Fruit fly (Drosophila melanogaster) whole organism, embryonic: ENCODE measurements around the gene CG6356.
A peak's percentile ranks its signal among the peaks of the same experiment; 100 is the strongest.

Experiments used
- CG10654 ChIP-seq: fragments of 200-800 bp; sonication (Bioruptor generic); optimal IDR thresholded peaks from 2 replicates; lab custom pipeline; 2016; ENCODE audit warnings: missing biosample characterization, missing genetic modification characterization
- CG11695 ChIP-seq: fragments of 200-800 bp; sonication (Bioruptor generic); IDR thresholded peaks from 3 replicates; pipeline ENCODE4 v1.3.6; 2022; ENCODE audit warnings: missing biosample characterization, missing genetic modification characterization
- CG11723 ChIP-seq: fragments of 200-800 bp; sonication (Bioruptor generic); optimal IDR thresholded peaks from 2 replicates; lab custom pipeline; 2017; ENCODE audit warnings: missing biosample characterization, mild to moderate bottlenecking, missing genetic modification characterization
- CG12071 ChIP-seq: fragments of 200-800 bp; sonication (Bioruptor generic); optimal IDR thresholded peaks from 3 replicates; lab custom pipeline; 2018; ENCODE audit warnings: missing biosample characterization, mild to moderate bottlenecking, missing genetic modification characterization
- CG12219 ChIP-seq: fragments of 200-800 bp; sonication (Bioruptor generic); optimal IDR thresholded peaks from 3 replicates; lab custom pipeline; 2018; ENCODE audit warnings: missing biosample characterization, mild to moderate bottlenecking, missing genetic modification characterization
- CG12769 ChIP-seq: fragments of 200-800 bp; sonication (Bioruptor generic); optimal IDR thresholded peaks from 2 replicates; lab custom pipeline; 2019; ENCODE audit warnings: missing biosample characterization, mild to moderate bottlenecking, missing genetic modification characterization, moderate library complexity
- CG15011 ChIP-seq: fragments of 200-800 bp; sonication (Bioruptor generic); optimal IDR thresholded peaks from 3 replicates; lab custom pipeline; 2018; ENCODE audit warnings: missing biosample characterization, mild to moderate bottlenecking, missing genetic modification characterization
- CG17361 ChIP-seq: fragments of 200-800 bp; sonication (Bioruptor generic); IDR thresholded peaks from 3 replicates; pipeline ENCODE4 v1.3.6; 2022; ENCODE audit warnings: missing biosample characterization, missing genetic modification characterization
- CG17912 ChIP-seq: fragments of 200-800 bp; sonication (Bioruptor generic); optimal IDR thresholded peaks from 2 replicates; lab custom pipeline; 2018; ENCODE audit warnings: missing biosample characterization, mild to moderate bottlenecking, missing genetic modification characterization
- CG18011 ChIP-seq: fragments of 200-800 bp; sonication (Bioruptor generic); optimal IDR thresholded peaks from 2 replicates; lab custom pipeline; 2017; ENCODE audit warnings: missing biosample characterization, missing genetic modification characterization, mild to moderate bottlenecking, moderate library complexity, missing genotype
- CG2889 ChIP-seq: fragments of 200-800 bp; sonication (Bioruptor generic); IDR thresholded peaks from 3 replicates; pipeline ENCODE4 v1.3.6; 2022; ENCODE audit warnings: missing biosample characterization, missing genetic modification characterization
- CG30020 ChIP-seq: fragments of 200-800 bp; optimal IDR thresholded peaks from 2 replicates; lab custom pipeline; 2019; ENCODE audit warnings: missing biosample characterization, mild to moderate bottlenecking, missing genetic modification characterization, moderate library complexity
- CG3163 ChIP-seq: fragments of 200-800 bp; sonication (Bioruptor generic); optimal IDR thresholded peaks from 3 replicates; lab custom pipeline; 2016; ENCODE audit warnings: missing biosample characterization, missing genetic modification characterization
- CG33557 ChIP-seq: fragments of 200-800 bp; sonication (Bioruptor generic); optimal IDR thresholded peaks from 2 replicates; lab custom pipeline; 2019; ENCODE audit warnings: missing biosample characterization, mild to moderate bottlenecking, missing genetic modification characterization, moderate library complexity
- CG34376 ChIP-seq: fragments of 200-800 bp; sonication (Bioruptor generic); optimal IDR thresholded peaks from 2 replicates; lab custom pipeline; 2018; ENCODE audit warnings: missing biosample characterization, mild to moderate bottlenecking, missing genetic modification characterization
- CG34422 ChIP-seq: fragments of 200-800 bp; sonication (Bioruptor generic); IDR thresholded peaks from 3 replicates; pipeline ENCODE4 v1.3.6; 2022; ENCODE audit warnings: missing biosample characterization, missing genetic modification characterization
- CG4404 ChIP-seq: fragments of 200-800 bp; sonication (Bioruptor generic); IDR thresholded peaks from 2 replicates; pipeline ENCODE4 v1.3.6; 2022; ENCODE audit warnings: missing biosample characterization, missing genetic modification characterization
- CG4820 ChIP-seq: fragments of 200-800 bp; sonication (Bioruptor generic); optimal IDR thresholded peaks from 3 replicates; lab custom pipeline; 2016; ENCODE audit warnings: missing biosample characterization, missing genetic modification characterization
- CG8765 ChIP-seq: fragments of 200-800 bp; sonication (Bioruptor generic); IDR thresholded peaks from 2 replicates; pipeline ENCODE4 v1.3.6; 2022; ENCODE audit warnings: missing biosample characterization, missing genetic modification characterization
- CG9932 ChIP-seq: fragments of 200-800 bp; sonication (Bioruptor generic); IDR thresholded peaks from 2 replicates; pipeline ENCODE4 v1.3.6; 2022; ENCODE audit warnings: missing biosample characterization, missing genetic modification characterization
- CTCF ChIP-seq: fragments of 200-800 bp; sonication (Bioruptor generic); optimal IDR thresholded peaks from 2 replicates; lab custom pipeline; 2017; ENCODE audit warnings: missing biosample characterization, mild to moderate bottlenecking, missing genetic modification characterization, moderate library complexity
- D ChIP-seq, 2 experiments: fragments of 200-800 bp in 1 of 2; fragments of >200 bp in 1 of 2; sonication (Bioruptor generic) in 1 of 2; optimal IDR thresholded peaks; 2 replicates in 1 of 2; 3 replicates in 1 of 2; lab custom pipeline; 2017; ENCODE audit warnings: mild to moderate bottlenecking in 1 of 2, missing biosample characterization in 1 of 2, missing genetic modification characterization in 1 of 2, missing genetic modification reagents in 1 of 2
- Doc3 ChIP-seq: fragments of 200-800 bp; sonication (Bioruptor generic); IDR thresholded peaks from 3 replicates; pipeline ENCODE4 v1.3.6; 2022; ENCODE audit warnings: missing biosample characterization, missing genetic modification characterization; ENCODE audit not compliant: partially characterized antibody
- ERR ChIP-seq: fragments of 200-800 bp; sonication (Bioruptor generic); optimal IDR thresholded peaks from 2 replicates; lab custom pipeline; 2016; ENCODE audit warnings: missing biosample characterization, missing genetic modification characterization
- Ets65A ChIP-seq: fragments of 200-800 bp; sonication (Bioruptor generic); peaks from one replicate; lab custom pipeline; 2016; ENCODE audit warnings: missing biosample characterization, missing genetic modification characterization
- Fer1 ChIP-seq: fragments of 200-800 bp; sonication (Bioruptor generic); optimal IDR thresholded peaks from 2 replicates; lab custom pipeline; 2017; ENCODE audit warnings: missing biosample characterization, mild to moderate bottlenecking, missing genetic modification characterization
- GATAe ChIP-seq: fragments of 200-800 bp; sonication (Bioruptor generic); conservative IDR thresholded peaks from 2 replicates; pipeline ENCODE4 v1.3.6; 2022; ENCODE audit warnings: missing biosample characterization, missing genetic modification characterization
- Gug ChIP-seq: fragments of 200-800 bp; sonication (Bioruptor generic); IDR thresholded peaks from 4 replicates; pipeline ENCODE4 v1.3.6; 2022; ENCODE audit warnings: missing biosample characterization, missing genetic modification characterization
- HLH54F ChIP-seq: fragments of 200-800 bp; sonication (Bioruptor generic); optimal IDR thresholded peaks from 3 replicates; lab custom pipeline; 2016; ENCODE audit warnings: missing biosample characterization, missing genetic modification characterization
- Lhr ChIP-seq: fragments of 200-800 bp; sonication (Bioruptor generic); optimal IDR thresholded peaks from 3 replicates; lab custom pipeline; 2017; ENCODE audit warnings: mild to moderate bottlenecking, missing biosample characterization, missing genetic modification reagents, missing genetic modification characterization
- Max ChIP-seq: fragments of 200-800 bp; sonication (Bioruptor generic); optimal IDR thresholded peaks from 2 replicates; lab custom pipeline; 2016; ENCODE audit warnings: missing biosample characterization, mild to moderate bottlenecking, missing genetic modification characterization
- Myb ChIP-seq: fragments of 200-800 bp; sonication (Bioruptor generic); optimal IDR thresholded peaks from 2 replicates; lab custom pipeline; 2016; ENCODE audit warnings: missing biosample characterization, missing genetic modification characterization
- NK7.1 ChIP-seq: fragments of 200-800 bp; sonication (Bioruptor generic); optimal IDR thresholded peaks from 3 replicates; lab custom pipeline; 2016; ENCODE audit warnings: missing biosample characterization, missing genetic modification characterization
- Nf-YB ChIP-seq: fragments of 200-800 bp; sonication (Bioruptor generic); optimal IDR thresholded peaks from 3 replicates; lab custom pipeline; 2019; ENCODE audit warnings: missing biosample characterization, mild to moderate bottlenecking, missing genetic modification characterization, moderate library complexity
- Rx ChIP-seq: fragments of 200-800 bp; sonication (Bioruptor generic); IDR thresholded peaks from 2 replicates; pipeline ENCODE4 v1.3.6; 2022; ENCODE audit warnings: missing biosample characterization, missing genetic modification characterization
- Sry-δ ChIP-seq: fragments of 200-800 bp; sonication (Bioruptor generic); optimal IDR thresholded peaks from 2 replicates; lab custom pipeline; 2016; ENCODE audit warnings: missing biosample characterization, missing genetic modification characterization
- amos ChIP-seq: fragments of 200-800 bp; sonication (Bioruptor generic); IDR thresholded peaks from 2 replicates; pipeline ENCODE4 v1.3.6; 2022; ENCODE audit warnings: missing biosample characterization, missing genetic modification characterization; ENCODE audit not compliant: partially characterized antibody
- cg ChIP-seq: fragments of 200-800 bp; sonication (Bioruptor generic); optimal IDR thresholded peaks from 3 replicates; lab custom pipeline; 2019; ENCODE audit warnings: missing biosample characterization, mild to moderate bottlenecking, missing genetic modification characterization, moderate library complexity
- ems ChIP-seq: fragments of 200-800 bp; sonication (Bioruptor generic); optimal IDR thresholded peaks from 3 replicates; lab custom pipeline; 2016; ENCODE audit warnings: missing biosample characterization, missing genetic modification characterization
- exex ChIP-seq: fragments of 200-800 bp; sonication (Bioruptor generic); optimal IDR thresholded peaks from 4 replicates; lab custom pipeline; 2018; ENCODE audit warnings: missing biosample characterization, mild to moderate bottlenecking, missing genetic modification characterization, moderate library complexity
- fd102C ChIP-seq: fragments of 200-800 bp; sonication (Bioruptor generic); optimal IDR thresholded peaks from 2 replicates; lab custom pipeline; 2018; ENCODE audit warnings: missing biosample characterization, mild to moderate bottlenecking, missing genetic modification characterization, moderate library complexity
- fd3F ChIP-seq: fragments of 200-800 bp; sonication (Bioruptor generic); optimal IDR thresholded peaks from 2 replicates; lab custom pipeline; 2018; ENCODE audit warnings: missing biosample characterization, mild to moderate bottlenecking, missing genetic modification characterization, moderate library complexity
- inv ChIP-seq: fragments of 200-800 bp; sonication (Bioruptor generic); IDR thresholded peaks from 2 replicates; pipeline ENCODE4 v1.3.6; 2022; ENCODE audit warnings: missing biosample characterization, missing genetic modification characterization; ENCODE audit not compliant: partially characterized antibody
- lilli ChIP-seq: fragments of 200-800 bp; sonication (Bioruptor generic); optimal IDR thresholded peaks from 3 replicates; lab custom pipeline; 2016; ENCODE audit warnings: missing biosample characterization, missing genetic modification characterization
- onecut ChIP-seq: fragments of 200-800 bp; sonication (Bioruptor generic); IDR thresholded peaks from 2 replicates; pipeline ENCODE4 v1.3.6; 2022; ENCODE audit warnings: missing biosample characterization, missing genetic modification characterization
- sob ChIP-seq: fragments of 200-800 bp; sonication (Bioruptor generic); IDR thresholded peaks from 2 replicates; pipeline ENCODE4 v1.3.6; 2022; ENCODE audit warnings: missing biosample characterization, missing genetic modification characterization
- ssp ChIP-seq: fragments of 200-800 bp; sonication (Bioruptor generic); IDR thresholded peaks from 2 replicates; pipeline ENCODE4 v1.3.6; 2022; ENCODE audit warnings: missing biosample characterization, missing genetic modification characterization
- tgo ChIP-seq: fragments of 200-800 bp; sonication (Bioruptor generic); IDR thresholded peaks from 3 replicates; pipeline ENCODE4 v1.3.6; 2022; ENCODE audit warnings: missing biosample characterization, missing genetic modification characterization
- trem ChIP-seq: fragments of 200-800 bp; optimal IDR thresholded peaks from 3 replicates; lab custom pipeline; 2019; ENCODE audit warnings: missing biosample characterization, mild to moderate bottlenecking, missing genetic modification characterization, moderate library complexity

Gene CG6356

dm6 chr3R:24289768-24290349 lies 6.1 kb downstream of the CG6356 start, which contains the start of the genes CG34290 and Uck (continued):
- peak; percentile 76 for TF ChIP-seq CG11723 (GFP tag; lab: Kevin White, UChicago)
- TF ChIP-seq CG4404 (GFP tag; lab: Robert Waterston, UW) = no peak
- peak; percentile 58 for TF ChIP-seq CTCF (GFP tag; lab: Kevin White, UChicago)
- TF ChIP-seq Sry-δ = peak; percentile 97
- TF ChIP-seq D (optimal IDR thresholded peaks at IDR 0.05; lab: Kevin White, UChicago) = no peak
- TF ChIP-seq D (GFP tag; optimal IDR thresholded peaks at IDR 0.05; lab: Kevin White, UChicago) = peak; percentile 63
- peak; percentile 82 for TF ChIP-seq Lhr (GFP tag; lab: Kevin White, UChicago)
- peak; percentile 65; the same call in 2 of the 3 replicates for TF ChIP-seq CG17361
- no peak for TF ChIP-seq CG2889 (GFP tag; lab: Robert Waterston, UW)
- peak; percentile 39; the same call in 1 of the 2 replicates for TF ChIP-seq Rx (GFP tag; lab: Robert Waterston, UW)
- no peak for TF ChIP-seq CG8765 (GFP tag; lab: Robert Waterston, UW)
- TF ChIP-seq HLH54F (GFP tag; lab: Kevin White, UChicago) = peak; percentile 69
- TF ChIP-seq CG10654 (GFP tag; lab: Kevin White, UChicago) = peak; percentile 54
- TF ChIP-seq CG12071 = peak; percentile 85
- peak; percentile 36 for TF ChIP-seq CG30020
- peak; percentile 69 for TF ChIP-seq exex (tag; lab: Kevin White, UChicago)
- TF ChIP-seq CG15011 = peak; percentile 80
- peak; percentile 70 for TF ChIP-seq CG33557 (GFP tag; lab: Kevin White, UChicago)
- peak; percentile 66; the same call in 1 of the 2 replicates for TF ChIP-seq inv
- peak; percentile 56 for TF ChIP-seq fd102C (GFP tag; lab: Kevin White, UChicago)
- TF ChIP-seq ssp = peak; percentile 38; the same call in 1 of the 2 replicates
- TF ChIP-seq onecut (GFP tag; lab: Robert Waterston, UW) = peak; percentile 74
- peak; percentile 77 for TF ChIP-seq Doc3
- TF ChIP-seq Max = peak; percentile 69
- peak; percentile 67 for TF ChIP-seq fd3F (GFP tag; lab: Kevin White, UChicago)
- TF ChIP-seq amos (GFP tag; lab: Robert Waterston, UW) = peak; percentile 87
- TF ChIP-seq CG3163 (GFP tag; lab: Kevin White, UChicago) = peak; percentile 68
- peak; percentile 44; the same call in 1 of the 3 replicates for TF ChIP-seq CG11695
- TF ChIP-seq ERR (GFP tag; lab: Kevin White, UChicago) = peak; percentile 78
- peak; percentile 94 for TF ChIP-seq CG17912 (GFP tag; lab: Kevin White, UChicago)
- peak; percentile 99 for TF ChIP-seq Myb (GFP tag; lab: Kevin White, UChicago)
- no peak for TF ChIP-seq cg (GFP tag; lab: Kevin White, UChicago)
- TF ChIP-seq CG12219 (GFP tag; lab: Kevin White, UChicago) = peak; percentile 83
- no peak for TF ChIP-seq GATAe (GFP tag; lab: Robert Waterston, UW)
- TF ChIP-seq Gug (GFP tag; lab: Robert Waterston, UW) = no peak; the same call in 3 of the 4 replicates
- peak; percentile 84 for TF ChIP-seq NK7.1
- peak; percentile 82 for TF ChIP-seq sob
- TF ChIP-seq Ets65A = peak; percentile 99
- TF ChIP-seq tgo (GFP tag; lab: Robert Waterston, UW) = peak; percentile 55; the same call in 2 of the 3 replicates
- TF ChIP-seq Nf-YB (GFP tag; lab: Kevin White, UChicago) = peak; percentile 63
- TF ChIP-seq CG34422 = no peak
- TF ChIP-seq CG18011 (GFP tag; lab: Kevin White, UChicago) = peak; percentile 72
- peak; percentile 92 for TF ChIP-seq Fer1 (GFP tag; lab: Kevin White, UChicago)
- peak; percentile 75 for TF ChIP-seq CG12769 (tag; lab: Kevin White, UChicago)
- peak; percentile 65 for TF ChIP-seq CG9932 (GFP tag; lab: Robert Waterston, UW)
- TF ChIP-seq CG4820 (GFP tag; lab: Kevin White, UChicago) = peak; percentile 36
- peak; percentile 69 for TF ChIP-seq lilli (GFP tag; lab: Kevin White, UChicago)
- peak; percentile 66 for TF ChIP-seq ems (GFP tag; lab: Kevin White, UChicago)
- peak; percentile 88 for TF ChIP-seq trem (tag; lab: Kevin White, UChicago)
- peak; percentile 90 for TF ChIP-seq CG34376 (GFP tag; lab: Kevin White, UChicago)
